Worm (Caenorhabditis elegans) whole organism, L4/young adult: ENCODE data around the gene F26D11.1.

ENCODE experiments used
- dao-5 ChIP-seq: sonication (generic microtip); optimal IDR thresholded peaks from 2 replicates; lab custom pipeline; 2016; ENCODE audit warnings: missing genotype, missing genetic modification characterization, moderate library complexity, missing compliant biosample characterization
- him-1 ChIP-seq: sonication (generic microtip); optimal IDR thresholded peaks from 2 replicates; lab custom pipeline; 2016; ENCODE audit warnings: missing genotype, missing genetic modification reagents, missing genetic modification characterization, missing compliant biosample characterization

ce11 chrV:7946229-7946628, 35.1 kb upstream of the F26D11.1 start:
- no peak for TF ChIP-seq dao-5
- no peak for TF ChIP-seq him-1 (tag; lab: Kevin White, UChicago)
